Worm (Caenorhabditis elegans) whole organism, midembryonic: Measurements from ENCODE around the gene otpl-8.

Experiments used
- T22C8.4 ChIP-seq: fragments of 200-800 bp; sonication (Bioruptor generic); IDR thresholded peaks from 2 replicates; pipeline ENCODE4 v1.3.6; 2022; ENCODE audit warnings: missing genetic modification characterization, missing compliant biosample characterization
- cog-1 ChIP-seq: sonication (generic microtip); optimal IDR thresholded peaks from 2 replicates; lab custom pipeline; 2016; ENCODE audit warnings: missing genetic modification characterization, missing compliant biosample characterization
- flt-1 ChIP-seq: fragments of 200-800 bp; sonication (Bioruptor generic); IDR thresholded peaks from 2 replicates; pipeline ENCODE4 v1.3.6; 2022; ENCODE audit warnings: missing genetic modification characterization, missing compliant biosample characterization
- klf-2 ChIP-seq: fragments of 200-800 bp; sonication (Bioruptor generic); conservative IDR thresholded peaks from 2 replicates; pipeline ENCODE4 v1.3.6; 2022; ENCODE audit warnings: missing genetic modification reagents, missing genetic modification characterization, missing compliant biosample characterization
- med-1 ChIP-seq: sonication (generic microtip); optimal IDR thresholded peaks from 2 replicates; lab custom pipeline; 2017; ENCODE audit warnings: missing genetic modification characterization, mild to moderate bottlenecking, missing compliant biosample characterization, antibody characterized with exemption, missing genetic modification reagents; ENCODE audit not compliant: insufficient read depth
- ref-1 ChIP-seq: fragments of 200-800 bp; sonication (Bioruptor generic); conservative IDR thresholded peaks from 2 replicates; pipeline ENCODE4 v1.3.6; 2022; ENCODE audit warnings: missing genetic modification reagents, missing genetic modification characterization, missing compliant biosample characterization
- tab-1 ChIP-seq: fragments of 200-800 bp; sonication (Bioruptor generic); IDR thresholded peaks from 2 replicates; pipeline ENCODE4 v1.3.6; 2022; ENCODE audit warnings: missing genetic modification characterization, missing compliant biosample characterization
- ztf-23 ChIP-seq: fragments of 200-800 bp; sonication (Bioruptor generic); IDR thresholded peaks from 2 replicates; pipeline ENCODE4 v1.3.6; 2022; ENCODE audit warnings: missing genetic modification reagents, missing genetic modification characterization, missing compliant biosample characterization
- ztf-29 ChIP-seq: fragments of 200-800 bp; sonication (Bioruptor generic); IDR thresholded peaks from 2 replicates; pipeline ENCODE4 v1.3.6; 2022; ENCODE audit warnings: missing genetic modification reagents, missing genetic modification characterization, missing compliant biosample characterization

The otpl-8 gene

DNA sequence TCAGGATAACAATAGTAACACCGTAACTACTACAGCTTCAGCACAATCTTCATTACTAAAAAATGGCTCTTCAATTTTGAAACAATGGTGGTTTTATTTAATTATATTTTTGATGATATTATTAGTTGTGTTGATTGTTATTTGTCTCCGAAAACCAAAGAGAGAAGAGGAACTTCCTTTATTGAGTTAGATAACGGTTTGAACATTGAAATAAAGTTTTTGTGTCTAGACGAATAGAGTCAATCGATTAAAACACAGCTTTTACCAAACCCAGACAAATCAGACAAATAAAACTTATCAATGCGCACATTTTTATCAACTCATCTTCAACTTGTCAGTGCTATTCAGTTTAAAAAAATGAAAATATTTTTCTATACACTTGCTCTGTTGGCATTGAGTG is 41.1 kb downstream of the otpl-8 start, which contains the start of gene cest-7:
TSS of gene cest-7 (plus strand) at position 301 of the 400 bp plus-strand sequence.
- TF ChIP-seq flt-1 (GFP tag; lab: Robert Waterston, UW) = no peak
- no peak for TF ChIP-seq ztf-29
- no peak for TF ChIP-seq ref-1 (GFP tag; lab: Robert Waterston, UW)
- TF ChIP-seq tab-1 = no peak

ce11 chrX:12227130-12227529 is 43.6 kb downstream of the otpl-8 start:
- TF ChIP-seq klf-2 (GFP tag; lab: Robert Waterston, UW) (no peak), ztf-23 (GFP tag; lab: Robert Waterston, UW) (no peak), flt-1 (GFP tag; lab: Robert Waterston, UW) (no peak), ztf-29 (no peak)

DNA sequence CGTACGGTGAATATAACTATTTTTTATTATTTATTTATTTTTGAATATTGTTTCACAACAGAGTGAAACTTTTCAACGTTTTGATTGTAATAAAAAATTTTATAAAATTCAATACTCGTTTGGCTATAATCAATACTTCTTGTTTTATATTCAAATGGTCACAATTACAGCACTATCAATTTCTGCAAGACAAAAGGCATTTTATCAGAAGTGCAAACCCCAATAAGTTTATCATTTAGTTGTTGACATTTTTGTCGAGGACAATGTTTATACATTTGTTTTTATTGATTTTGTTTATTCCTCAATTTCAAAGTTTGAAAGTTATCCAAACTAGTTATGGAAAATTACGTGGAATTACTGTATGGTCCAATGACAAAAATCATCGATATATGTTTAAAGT is 44.8 kb downstream of the otpl-8 start, which contains the start of gene cest-9.1:
TSS of gene cest-9.1 (plus strand) at position 213 of the 400 bp plus-strand sequence.
- TF ChIP-seq med-1 = no peak
- TF ChIP-seq tab-1 = no peak
- TF ChIP-seq ztf-23 (GFP tag; lab: Robert Waterston, UW) = no peak
- no peak for TF ChIP-seq ref-1 (GFP tag; lab: Robert Waterston, UW)
- no peak for TF ChIP-seq klf-2 (GFP tag; lab: Robert Waterston, UW)
- no peak for TF ChIP-seq ztf-29
- TF ChIP-seq T22C8.4 (GFP tag; lab: Robert Waterston, UW) = no peak
- no peak for TF ChIP-seq cog-1 (tag; lab: Kevin White, UChicago)
- no peak for TF ChIP-seq flt-1 (GFP tag; lab: Robert Waterston, UW)

- TF ChIP-seq ztf-29 (no peak), T22C8.4 (GFP tag; lab: Robert Waterston, UW) (no peak), med-1 (no peak), ztf-23 (GFP tag; lab: Robert Waterston, UW) (no peak), flt-1 (GFP tag; lab: Robert Waterston, UW) (no peak), cog-1 (tag; lab: Kevin White, UChicago) (no peak), ref-1 (GFP tag; lab: Robert Waterston, UW) (no peak)
Observed at ce11 chrX:12222723-12223122, 48.0 kb downstream of the otpl-8 start.

DNA sequence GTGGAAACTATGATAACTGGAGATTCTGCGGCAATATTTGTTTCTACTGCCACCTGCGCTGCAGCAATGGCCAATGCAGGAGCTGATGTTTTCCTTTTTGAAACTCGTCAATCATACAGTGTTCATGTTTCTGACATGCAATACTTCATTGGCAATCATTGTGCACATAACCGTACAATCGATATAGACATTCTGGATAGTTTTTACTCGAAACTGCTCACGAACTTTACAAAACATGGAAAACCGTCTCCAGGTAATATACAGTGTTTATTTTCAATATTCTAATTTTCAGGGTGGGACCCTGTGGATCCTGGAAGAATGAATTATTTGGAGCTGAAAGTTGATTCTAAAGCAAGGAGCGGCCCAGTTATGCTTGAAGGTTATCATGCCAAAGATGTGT is 48.9 kb downstream of the otpl-8 start, which contains the start of gene cest-9.2:
TSS of gene cest-9.2 (plus strand) at position 301 of the 400 bp plus-strand sequence.
- no peak for TF ChIP-seq med-1
- no peak for TF ChIP-seq klf-2 (GFP tag; lab: Robert Waterston, UW)
- no peak for TF ChIP-seq cog-1 (tag; lab: Kevin White, UChicago)

ce11 chrX:12219477-12219876 is 51.3 kb downstream of the otpl-8 start, which contains the start of gene cest-8:
cest-8 (plus strand) TSS chrX:12219660.
- no peak for TF ChIP-seq ztf-29
- TF ChIP-seq tab-1 = no peak
- TF ChIP-seq T22C8.4 (GFP tag; lab: Robert Waterston, UW) = no peak
- no peak for TF ChIP-seq cog-1 (tag; lab: Kevin White, UChicago)
- no peak for TF ChIP-seq med-1
- TF ChIP-seq flt-1 (GFP tag; lab: Robert Waterston, UW) = no peak
- TF ChIP-seq ref-1 (GFP tag; lab: Robert Waterston, UW) = no peak
- TF ChIP-seq ztf-23 (GFP tag; lab: Robert Waterston, UW) = no peak
- TF ChIP-seq klf-2 (GFP tag; lab: Robert Waterston, UW) = no peak
